1 fruit fly cellular context compared by ENCODE assay signal in genomic region chrX:3740319-3740718, dm6.
TF ChIP-seq lines count a peak whose summit lies in the region.

No protein-coding gene starts in this region.

TF ChIP-seq in whole organism, embryonic, 481 proteins besides CTCF, POLR2A, EP300 and RAD21 (continued from another document):
- TF ChIP-seq Ptx1 (GFP tag; IDR thresholded peaks at IDR 0.05; lab: Robert Waterston, UW) (peak; percentile 17; the same call in 1 of the 2 replicates), CG14710 (tag; optimal IDR thresholded peaks at IDR 0.05; lab: Kevin White, UChicago) (peak; percentile 10), Ssrp (tag; optimal IDR thresholded peaks at IDR 0.05; lab: Kevin White, UChicago) (peak; percentile 46), B-H1 (GFP tag; IDR thresholded peaks at IDR 0.05; lab: Robert Waterston, UW) (no peak), eve (GFP tag; optimal IDR thresholded peaks at IDR 0.05; lab: Kevin White, UChicago) (peak in 1 of 2 experiments; percentile 31), CG2875 (GFP tag; optimal IDR thresholded peaks at IDR 0.05; lab: Kevin White, UChicago) (peak; percentile 22), CG18262 (tag; optimal IDR thresholded peaks at IDR 0.05; lab: Kevin White, UChicago) (peak; percentile 53), hkb (optimal IDR thresholded peaks at IDR 0.05; lab: Kevin White, UChicago) (no peak), hkb (GFP tag; IDR thresholded peaks at IDR 0.05; lab: Robert Waterston, UW) (peak; percentile 20; the same call in 1 of the 2 replicates), CG4854 (GFP tag; optimal IDR thresholded peaks at IDR 0.05; lab: Kevin White, UChicago) (no peak), sc (optimal IDR thresholded peaks at IDR 0.05; lab: Kevin White, UChicago) (no peak), sc (GFP tag; optimal IDR thresholded peaks at IDR 0.05; lab: Kevin White, UChicago) (peak; percentile 20), D19B (GFP tag; optimal IDR thresholded peaks at IDR 0.05; lab: Kevin White, UChicago) (no peak), CG11695 (GFP tag; IDR thresholded peaks at IDR 0.05; lab: Robert Waterston, UW) (peak; percentile 39; the same call in 1 of the 3 replicates), dysf (GFP tag; IDR thresholded peaks at IDR 0.05; lab: Robert Waterston, UW) (0 out of 3 replicates have a peak, but pooled peaks have one; percentile 7), dm (GFP tag; optimal IDR thresholded peaks at IDR 0.05; lab: Kevin White, UChicago) (no peak), Dll (GFP tag; IDR thresholded peaks at IDR 0.05; lab: Robert Waterston, UW; ENCODE audit: partially characterized antibody) (no peak), gem (tag; optimal IDR thresholded peaks at IDR 0.05; lab: Kevin White, UChicago) (peak; percentile 74), slbo (GFP tag; IDR thresholded peaks at IDR 0.05; lab: Robert Waterston, UW) (peak; percentile 15; the same call in 1 of the 2 replicates), Elba2 (GFP tag; optimal IDR thresholded peaks at IDR 0.05; lab: Kevin White, UChicago) (no peak), CG18619 (GFP tag; optimal IDR thresholded peaks at IDR 0.05; lab: Kevin White, UChicago) (peak; percentile 14), sisA (GFP tag; IDR thresholded peaks at IDR 0.05; lab: Robert Waterston, UW) (0 out of 2 replicates have a peak, but pooled peaks have one; percentile 20), CG2678 (tag; optimal IDR thresholded peaks at IDR 0.05; lab: Kevin White, UChicago) (peak; percentile 55), CG10979 (tag; optimal IDR thresholded peaks at IDR 0.05; lab: Kevin White, UChicago) (peak; percentile 39), CG7556 (GFP tag; optimal IDR thresholded peaks at IDR 0.05; lab: Kevin White, UChicago) (peak; percentile 12), Sox100B (GFP tag; optimal IDR thresholded peaks at IDR 0.05; lab: Kevin White, UChicago) (peak; percentile 7), Hsf (GFP tag; optimal IDR thresholded peaks at IDR 0.05; lab: Kevin White, UChicago) (peak; percentile 17), CG3281 (GFP tag; optimal IDR thresholded peaks at IDR 0.05; lab: Kevin White, UChicago) (peak; percentile 32), row (GFP tag; IDR thresholded peaks at IDR 0.05; lab: Robert Waterston, UW) (0 out of 3 replicates have a peak, but pooled peaks have one; percentile 10), pan (optimal IDR thresholded peaks at IDR 0.05; lab: Kevin White, UChicago) (no peak), pan (GFP tag; optimal IDR thresholded peaks at IDR 0.05 in 1 of 2, IDR thresholded peaks at IDR 0.05 in 1 of 2) (peak in 1 of 2 experiments; percentile 28), CG6813 (GFP tag; optimal IDR thresholded peaks at IDR 0.05; lab: Kevin White, UChicago) (no peak), CG14014 (GFP tag; IDR thresholded peaks at IDR 0.05; lab: Robert Waterston, UW) (0 out of 2 replicates have a peak, but pooled peaks have one; percentile 5), CG17328 (GFP tag; IDR thresholded peaks at IDR 0.05; lab: Robert Waterston, UW) (no peak), ATbp (GFP tag; optimal IDR thresholded peaks at IDR 0.05; lab: Kevin White, UChicago) (peak; percentile 21), CG11504 (tag; optimal IDR thresholded peaks at IDR 0.05; lab: Kevin White, UChicago) (peak; percentile 62), phol (tag; optimal IDR thresholded peaks at IDR 0.05; lab: Kevin White, UChicago) (peak; percentile 64), grau (tag; optimal IDR thresholded peaks at IDR 0.05; lab: Kevin White, UChicago) (peak; percentile 38), CG6254 (GFP tag; optimal IDR thresholded peaks at IDR 0.05; lab: Kevin White, UChicago) (peak; percentile 6), CoRest (tag; optimal IDR thresholded peaks at IDR 0.05; lab: Kevin White, UChicago) (peak; percentile 14), Oli (tag; optimal IDR thresholded peaks at IDR 0.05; lab: Kevin White, UChicago) (peak; percentile 38), CG8388 (GFP tag; optimal IDR thresholded peaks at IDR 0.05; lab: Kevin White, UChicago) (peak; percentile 12), CG16863 (GFP tag; optimal IDR thresholded peaks at IDR 0.05; lab: Kevin White, UChicago) (peak; percentile 12), nau (GFP tag; optimal IDR thresholded peaks at IDR 0.05; lab: Kevin White, UChicago) (peak; percentile 1), dmrt11E (tag; optimal IDR thresholded peaks at IDR 0.05; lab: Kevin White, UChicago) (peak; percentile 14), MBD-R2 (GFP tag; IDR thresholded peaks at IDR 0.05; lab: Robert Waterston, UW) (no peak), CG2712 (tag; optimal IDR thresholded peaks at IDR 0.05; lab: Kevin White, UChicago) (peak; percentile 47), CG12391 (tag; optimal IDR thresholded peaks at IDR 0.05; lab: Kevin White, UChicago) (peak; percentile 49), E2f2 (GFP tag; IDR thresholded peaks at IDR 0.05; lab: Robert Waterston, UW) (0 out of 2 replicates have a peak, but pooled peaks have one; percentile 14), unpg (GFP tag; optimal IDR thresholded peaks at IDR 0.05; lab: Kevin White, UChicago) (peak; percentile 48)
